Worm (Caenorhabditis elegans): Measurements from ENCODE around the gene mrpl-41.

ce11 chrII:321183-321582 lies 32.4 kb downstream of the mrpl-41 start:
- TF ChIP-seq elt-1 (tag; optimal IDR thresholded peaks at IDR 0.05), result no peak
- no peak for TF ChIP-seq ceh-82 (tag; optimal IDR thresholded peaks at IDR 0.05)
- TF ChIP-seq ztf-11 (tag; optimal IDR thresholded peaks at IDR 0.05), result no peak
- TF ChIP-seq lin-39 (tag; optimal IDR thresholded peaks at IDR 0.05), result no peak
- no peak for TF ChIP-seq snpc-4 (tag; optimal IDR thresholded peaks at IDR 0.05)
- TF ChIP-seq ama-1 (optimal IDR thresholded peaks at IDR 0.05), result no peak
- TF ChIP-seq ceh-16 (tag; optimal IDR thresholded peaks at IDR 0.05), result no peak
- no peak for TF ChIP-seq mdl-1 (tag; optimal IDR thresholded peaks at IDR 0.05)
- TF ChIP-seq blmp-1 (tag; optimal IDR thresholded peaks at IDR 0.05; ENCODE audit: insufficient read depth), result no peak
- no peak for TF ChIP-seq unc-62 (GFP tag; optimal IDR thresholded peaks at IDR 0.05)
- TF ChIP-seq mbf-1 (tag; optimal IDR thresholded peaks at IDR 0.05), result no peak
- no peak for TF ChIP-seq lin-11 (tag; optimal IDR thresholded peaks at IDR 0.05)
